Fruit fly (Drosophila melanogaster) whole organism, embryonic: Measurements from ENCODE around the gene retm.
A peak's percentile ranks its signal among the peaks of the same experiment; 100 is the strongest.

Source experiments
- CG10543 ChIP-seq: fragments of 200-800 bp; sonication (Bioruptor generic); optimal IDR thresholded peaks from 3 replicates; lab custom pipeline; 2017; ENCODE audit warnings: missing biosample characterization, mild to moderate bottlenecking, missing genetic modification characterization, moderate library complexity
- CG10654 ChIP-seq: fragments of 200-800 bp; sonication (Bioruptor generic); optimal IDR thresholded peaks from 2 replicates; lab custom pipeline; 2016; ENCODE audit warnings: missing biosample characterization, missing genetic modification characterization
- CG11093 ChIP-seq: fragments of 200-800 bp; sonication (Bioruptor generic); IDR thresholded peaks from 3 replicates; pipeline ENCODE4 v1.3.6; 2022; ENCODE audit warnings: missing biosample characterization, missing genetic modification characterization
- CG11247 ChIP-seq: fragments of 200-800 bp; sonication (Bioruptor generic); IDR thresholded peaks from 2 replicates; pipeline ENCODE4 v1.3.6; 2022; ENCODE audit warnings: missing biosample characterization, missing genetic modification characterization
- CG11398 ChIP-seq: fragments of 200-800 bp; sonication (Bioruptor generic); optimal IDR thresholded peaks from 2 replicates; lab custom pipeline; 2016; ENCODE audit warnings: missing biosample characterization, missing genetic modification characterization
- CG11504 ChIP-seq: fragments of 200-800 bp; sonication (Bioruptor generic); optimal IDR thresholded peaks from 3 replicates; lab custom pipeline; 2019; ENCODE audit warnings: missing biosample characterization, mild to moderate bottlenecking, missing genetic modification characterization, moderate library complexity
- CG11723 ChIP-seq: fragments of 200-800 bp; sonication (Bioruptor generic); optimal IDR thresholded peaks from 2 replicates; lab custom pipeline; 2017; ENCODE audit warnings: missing biosample characterization, mild to moderate bottlenecking, missing genetic modification characterization
- CG12391 ChIP-seq: fragments of 200-800 bp; sonication (Bioruptor generic); optimal IDR thresholded peaks from 3 replicates; lab custom pipeline; 2018; ENCODE audit warnings: missing biosample characterization, mild to moderate bottlenecking, missing genetic modification characterization, moderate library complexity
- CG13123 ChIP-seq: fragments of 200-800 bp; sonication (Bioruptor generic); optimal IDR thresholded peaks from 2 replicates; lab custom pipeline; 2016; ENCODE audit warnings: missing biosample characterization, missing genetic modification characterization
- CG13894 ChIP-seq: fragments of 200-800 bp; sonication (Bioruptor generic); optimal IDR thresholded peaks from 3 replicates; lab custom pipeline; 2018; ENCODE audit warnings: missing biosample characterization, mild to moderate bottlenecking, missing genetic modification characterization, moderate library complexity
- CG15479 ChIP-seq: fragments of 200-800 bp; sonication (Bioruptor generic); optimal IDR thresholded peaks from 3 replicates; lab custom pipeline; 2019; ENCODE audit warnings: missing biosample characterization, mild to moderate bottlenecking, missing genetic modification characterization, moderate library complexity
- CG1602 ChIP-seq: fragments of 200-800 bp; sonication (Bioruptor generic); optimal IDR thresholded peaks from 3 replicates; lab custom pipeline; 2016; ENCODE audit warnings: missing biosample characterization, missing genetic modification characterization
- CG16863 ChIP-seq: fragments of 200-800 bp; sonication (Bioruptor generic); optimal IDR thresholded peaks from 3 replicates; lab custom pipeline; 2016; ENCODE audit warnings: missing biosample characterization, missing genetic modification characterization
- CG1792 ChIP-seq: fragments of 200-800 bp; sonication (Bioruptor generic); optimal IDR thresholded peaks from 2 replicates; lab custom pipeline; 2016; ENCODE audit warnings: missing biosample characterization, missing genetic modification characterization
- CG18599 ChIP-seq: fragments of 200-800 bp; sonication (Bioruptor generic); optimal IDR thresholded peaks from 3 replicates; lab custom pipeline; 2017; ENCODE audit warnings: missing biosample characterization, missing genetic modification characterization, mild to moderate bottlenecking, moderate library complexity, missing genetic modification reagents
- CG34224 ChIP-seq: fragments of 200-800 bp; sonication (Bioruptor generic); IDR thresholded peaks from 3 replicates; pipeline ENCODE4 v1.3.6; 2022; ENCODE audit warnings: missing biosample characterization, missing genetic modification characterization; ENCODE audit not compliant: partially characterized antibody
- CG42726 ChIP-seq: fragments of 200-800 bp; sonication (Bioruptor generic); IDR thresholded peaks from 2 replicates; pipeline ENCODE4 v1.3.6; 2022; ENCODE audit warnings: missing biosample characterization, missing genetic modification characterization; ENCODE audit not compliant: partially characterized antibody
- CG4328 ChIP-seq: fragments of 200-800 bp; sonication (Bioruptor generic); optimal IDR thresholded peaks from 3 replicates; lab custom pipeline; 2017; ENCODE audit warnings: missing biosample characterization, missing genetic modification reagents, missing genetic modification characterization
- CG6854 ChIP-seq: fragments of 200-800 bp; sonication (Bioruptor generic); optimal IDR thresholded peaks from 3 replicates; lab custom pipeline; 2017; ENCODE audit warnings: missing biosample characterization, mild to moderate bottlenecking, missing genetic modification characterization
- CG7372 ChIP-seq: fragments of 200-800 bp; sonication (Bioruptor generic); IDR thresholded peaks from 2 replicates; pipeline ENCODE4 v1.3.6; 2022; ENCODE audit warnings: missing biosample characterization, missing genetic modification characterization
- CG8478 ChIP-seq: fragments of >200 bp; optimal IDR thresholded peaks from 2 replicates; lab custom pipeline; 2018
- Dek ChIP-seq: fragments of 200-800 bp; sonication (Bioruptor generic); optimal IDR thresholded peaks from 3 replicates; lab custom pipeline; 2019; ENCODE audit warnings: missing biosample characterization, mild to moderate bottlenecking, missing genetic modification characterization, moderate library complexity
- Dip2 ChIP-seq: fragments of 200-800 bp; sonication (Bioruptor generic); IDR thresholded peaks from 2 replicates; pipeline ENCODE4 v1.3.6; 2022; ENCODE audit warnings: missing biosample characterization, missing genetic modification characterization
- Doc2 ChIP-seq: fragments of 200-800 bp; sonication (Bioruptor generic); IDR thresholded peaks from 2 replicates; pipeline ENCODE4 v1.3.6; 2022; ENCODE audit warnings: missing biosample characterization, missing genetic modification characterization
- Drgx ChIP-seq: fragments of 200-800 bp; sonication (Bioruptor generic); IDR thresholded peaks from 2 replicates; pipeline ENCODE4 v1.3.6; 2022; ENCODE audit warnings: missing biosample characterization, missing genetic modification characterization
- GATAe ChIP-seq: fragments of 200-800 bp; sonication (Bioruptor generic); conservative IDR thresholded peaks from 2 replicates; pipeline ENCODE4 v1.3.6; 2022; ENCODE audit warnings: missing biosample characterization, missing genetic modification characterization
- Gug ChIP-seq: fragments of 200-800 bp; sonication (Bioruptor generic); IDR thresholded peaks from 4 replicates; pipeline ENCODE4 v1.3.6; 2022; ENCODE audit warnings: missing biosample characterization, missing genetic modification characterization
- H15 ChIP-seq: fragments of 200-800 bp; sonication (Bioruptor generic); IDR thresholded peaks from 3 replicates; pipeline ENCODE4 v1.3.6; 2022; ENCODE audit warnings: missing biosample characterization, missing genetic modification characterization
- Max ChIP-seq: fragments of 200-800 bp; sonication (Bioruptor generic); optimal IDR thresholded peaks from 2 replicates; lab custom pipeline; 2016; ENCODE audit warnings: missing biosample characterization, mild to moderate bottlenecking, missing genetic modification characterization
- Nf-YB ChIP-seq: fragments of 200-800 bp; sonication (Bioruptor generic); optimal IDR thresholded peaks from 3 replicates; lab custom pipeline; 2019; ENCODE audit warnings: missing biosample characterization, mild to moderate bottlenecking, missing genetic modification characterization, moderate library complexity
- ac ChIP-seq: fragments of 200-800 bp; sonication (Bioruptor generic); optimal IDR thresholded peaks from 3 replicates; lab custom pipeline; 2017; ENCODE audit warnings: missing biosample characterization, mild to moderate bottlenecking, missing genetic modification characterization
- ato ChIP-seq: fragments of 200-800 bp; sonication (Bioruptor generic); IDR thresholded peaks from 2 replicates; pipeline ENCODE4 v1.3.6; 2022; ENCODE audit warnings: missing biosample characterization, missing genetic modification characterization; ENCODE audit not compliant: partially characterized antibody
- chn ChIP-seq: fragments of 200-800 bp; sonication (Bioruptor generic); optimal IDR thresholded peaks from 2 replicates; lab custom pipeline; 2016; ENCODE audit warnings: missing biosample characterization, missing genetic modification characterization
- dysf ChIP-seq: fragments of 200-800 bp; sonication (Bioruptor generic); IDR thresholded peaks from 3 replicates; pipeline ENCODE4 v1.3.6; 2022; ENCODE audit warnings: missing biosample characterization, missing genetic modification characterization
- eve ChIP-seq, 2 experiments: fragments of >200 bp; optimal IDR thresholded peaks; 2 replicates each; lab custom pipeline; 2017; ENCODE audit warnings: missing biosample characterization in 2 of 2, missing genetic modification characterization in 2 of 2
- fu2 ChIP-seq: fragments of 200-800 bp; sonication (Bioruptor generic); optimal IDR thresholded peaks from 2 replicates; lab custom pipeline; 2016; ENCODE audit warnings: missing biosample characterization, missing genetic modification characterization
- grau ChIP-seq: fragments of 200-800 bp; optimal IDR thresholded peaks from 3 replicates; lab custom pipeline; 2019; ENCODE audit warnings: missing biosample characterization, mild to moderate bottlenecking, missing genetic modification characterization, moderate library complexity
- gsb-n ChIP-seq: fragments of 200-800 bp; sonication (Bioruptor generic); optimal IDR thresholded peaks from 3 replicates; lab custom pipeline; 2018; ENCODE audit warnings: missing biosample characterization, mild to moderate bottlenecking, missing genetic modification characterization
- her ChIP-seq: fragments of 200-800 bp; sonication (Bioruptor generic); optimal IDR thresholded peaks from 2 replicates; lab custom pipeline; 2016; ENCODE audit warnings: missing biosample characterization, missing genetic modification characterization
- hth ChIP-seq: fragments of >200 bp; optimal IDR thresholded peaks from 2 replicates; lab custom pipeline; 2017; ENCODE audit warnings: inconsistent platforms
- inv ChIP-seq: fragments of 200-800 bp; sonication (Bioruptor generic); IDR thresholded peaks from 2 replicates; pipeline ENCODE4 v1.3.6; 2022; ENCODE audit warnings: missing biosample characterization, missing genetic modification characterization; ENCODE audit not compliant: partially characterized antibody
- klu ChIP-seq: fragments of 200-800 bp; sonication (Bioruptor generic); IDR thresholded peaks from 2 replicates; pipeline ENCODE4 v1.3.6; 2022; ENCODE audit warnings: missing biosample characterization, missing genetic modification characterization
- knrl ChIP-seq: fragments of 200-800 bp; sonication (Bioruptor generic); IDR thresholded peaks from 3 replicates; pipeline ENCODE4 v1.3.6; 2022; ENCODE audit warnings: missing biosample characterization, missing genetic modification characterization; ENCODE audit not compliant: partially characterized antibody
- lilli ChIP-seq: fragments of 200-800 bp; sonication (Bioruptor generic); optimal IDR thresholded peaks from 3 replicates; lab custom pipeline; 2016; ENCODE audit warnings: missing biosample characterization, missing genetic modification characterization
- mam ChIP-seq: fragments of 200-800 bp; sonication (Bioruptor generic); optimal IDR thresholded peaks from 3 replicates; lab custom pipeline; 2016; ENCODE audit warnings: missing biosample characterization, missing genetic modification characterization
- mld ChIP-seq: fragments of 200-800 bp; sonication (Bioruptor generic); IDR thresholded peaks from 3 replicates; pipeline ENCODE4 v1.3.6; 2022; ENCODE audit warnings: missing biosample characterization, missing genetic modification characterization; ENCODE audit not compliant: partially characterized antibody
- onecut ChIP-seq: fragments of 200-800 bp; sonication (Bioruptor generic); IDR thresholded peaks from 2 replicates; pipeline ENCODE4 v1.3.6; 2022; ENCODE audit warnings: missing biosample characterization, missing genetic modification characterization
- scrt ChIP-seq: fragments of 200-800 bp; sonication (Bioruptor generic); optimal IDR thresholded peaks from 2 replicates; lab custom pipeline; 2018; ENCODE audit warnings: missing biosample characterization, mild to moderate bottlenecking, missing genetic modification characterization, moderate library complexity
- sens ChIP-seq: fragments of 200-800 bp; sonication (Bioruptor generic); peaks from one replicate; lab custom pipeline; 2016; ENCODE audit warnings: missing biosample characterization, missing genetic modification characterization
- sima ChIP-seq: fragments of 200-800 bp; sonication (Bioruptor generic); optimal IDR thresholded peaks from 2 replicates; lab custom pipeline; 2016; ENCODE audit warnings: missing biosample characterization, missing genetic modification characterization
- sisA ChIP-seq: fragments of 200-800 bp; sonication (Bioruptor generic); IDR thresholded peaks from 2 replicates; pipeline ENCODE4 v1.3.6; 2022; ENCODE audit warnings: missing biosample characterization, missing genetic modification characterization
- wdn ChIP-seq: fragments of 200-800 bp; sonication (Bioruptor generic); IDR thresholded peaks from 2 replicates; pipeline ENCODE4 v1.3.6; 2022; ENCODE audit warnings: missing biosample characterization, missing genetic modification characterization

Gene retm

DNA sequence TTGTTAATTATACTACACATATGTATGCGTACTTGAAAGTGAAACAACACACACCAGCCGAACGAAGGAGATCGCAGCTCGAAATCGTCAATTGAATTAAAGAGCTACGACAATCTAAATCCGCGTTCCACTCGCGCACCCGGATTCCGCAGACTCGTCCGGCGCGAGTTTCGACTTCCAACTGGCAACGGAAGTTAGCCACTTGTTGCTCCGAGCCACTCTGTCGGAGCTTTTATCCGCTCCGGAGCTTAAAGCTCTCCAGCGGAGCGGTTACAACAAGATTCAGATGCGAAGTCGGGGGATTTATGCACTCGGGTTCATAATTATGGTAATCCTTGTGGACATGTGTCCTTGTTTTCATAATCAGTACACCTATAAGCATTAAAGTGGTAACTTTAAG lies 9.8 kb upstream of the retm start, which contains the start of gene Rchy1 (continued):
- no peak for TF ChIP-seq wdn (GFP tag; lab: Robert Waterston, UW)
- TF ChIP-seq CG11093 (GFP tag; lab: Robert Waterston, UW) = no peak
- no peak for TF ChIP-seq CG15479 (GFP tag; lab: Kevin White, UChicago)
- TF ChIP-seq scrt = peak; percentile 93
- TF ChIP-seq CG1602 (GFP tag; lab: Kevin White, UChicago) = no peak
- TF ChIP-seq CG1792 = no peak
- TF ChIP-seq knrl = no peak
- no peak for TF ChIP-seq CG11723 (GFP tag; lab: Kevin White, UChicago)
- TF ChIP-seq Nf-YB (GFP tag; lab: Kevin White, UChicago) = no peak
- TF ChIP-seq sens (GFP tag; lab: Kevin White, UChicago) = no peak
- no peak for TF ChIP-seq gsb-n (tag; lab: Kevin White, UChicago)
- no peak for TF ChIP-seq CG13123 (GFP tag; lab: Kevin White, UChicago)
- TF ChIP-seq CG18599 (GFP tag; lab: Kevin White, UChicago) = peak; percentile 9
- TF ChIP-seq inv (GFP tag; lab: Robert Waterston, UW) = no peak
- no peak for TF ChIP-seq H15 (GFP tag; lab: Robert Waterston, UW)
- no peak; the same call in 1 of the 2 replicates for TF ChIP-seq CG42726 (GFP tag; lab: Robert Waterston, UW)
- no peak for TF ChIP-seq sima (GFP tag; lab: Kevin White, UChicago)
- no peak for TF ChIP-seq hth (lab: Kevin White, UChicago)
- no peak for TF ChIP-seq mld
- TF ChIP-seq CG4328 = no peak
- no peak for TF ChIP-seq Gug (GFP tag; lab: Robert Waterston, UW)
- TF ChIP-seq CG11504 (tag; lab: Kevin White, UChicago) = peak; percentile 43
- no peak for TF ChIP-seq Dip2 (GFP tag; lab: Robert Waterston, UW)
- TF ChIP-seq Doc2 (GFP tag; lab: Robert Waterston, UW) = no peak
- peak; percentile 17 for TF ChIP-seq CG6854 (GFP tag; lab: Kevin White, UChicago)
- no peak for TF ChIP-seq CG11398
- no peak for TF ChIP-seq dysf (GFP tag; lab: Robert Waterston, UW)
- TF ChIP-seq grau (tag; lab: Kevin White, UChicago) = peak; percentile 14
- no peak for TF ChIP-seq eve (GFP tag; optimal IDR thresholded peaks at IDR 0.05; lab: Kevin White, UChicago)
- TF ChIP-seq CG11247 (GFP tag; lab: Robert Waterston, UW) = peak; percentile 8; the same call in 1 of the 2 replicates
- TF ChIP-seq ac (GFP tag; lab: Kevin White, UChicago) = no peak
- TF ChIP-seq CG10654 (GFP tag; lab: Kevin White, UChicago) = no peak
- no peak for TF ChIP-seq klu (GFP tag; lab: Robert Waterston, UW)
- peak; percentile 72 for TF ChIP-seq CG13894 (tag; lab: Kevin White, UChicago)
- TF ChIP-seq lilli (GFP tag; lab: Kevin White, UChicago) = peak; percentile 18
- no peak for TF ChIP-seq Dek
- TF ChIP-seq mam (GFP tag; lab: Kevin White, UChicago) = no peak
- no peak for TF ChIP-seq CG8478 (lab: Kevin White, UChicago)
- no peak for TF ChIP-seq Drgx (GFP tag; lab: Robert Waterston, UW)
- no peak for TF ChIP-seq Max
- TF ChIP-seq ato (GFP tag; lab: Robert Waterston, UW) = peak; percentile 49; the same call in 1 of the 2 replicates
- TF ChIP-seq CG12391 (tag; lab: Kevin White, UChicago) = no peak
- no peak for TF ChIP-seq GATAe
- no peak for TF ChIP-seq CG34224
- no peak for TF ChIP-seq CG16863 (GFP tag; lab: Kevin White, UChicago)
- no peak for TF ChIP-seq chn (GFP tag; lab: Kevin White, UChicago)
- no peak for TF ChIP-seq CG7372 (GFP tag; lab: Robert Waterston, UW)
- no peak; the same call in 1 of the 2 replicates for TF ChIP-seq onecut (GFP tag; lab: Robert Waterston, UW)
- TF ChIP-seq her (GFP tag; lab: Kevin White, UChicago) = peak; percentile 37
- TF ChIP-seq fu2 (GFP tag; lab: Kevin White, UChicago) = no peak
- peak; percentile 33 for TF ChIP-seq CG10543 (GFP tag; lab: Kevin White, UChicago)
- TF ChIP-seq sisA (GFP tag; lab: Robert Waterston, UW) = no peak
